Worm (Caenorhabditis elegans): ENCODE measurements around the gene F56D6.12.

- no peak for TF ChIP-seq ets-7 (tag; optimal IDR thresholded peaks at IDR 0.05)
- no peak for TF ChIP-seq flt-1 (GFP tag; IDR thresholded peaks at IDR 0.05)
- no peak for TF ChIP-seq ama-1 (optimal IDR thresholded peaks at IDR 0.05)
- no peak for TF ChIP-seq scrt-1 (GFP tag; IDR thresholded peaks at IDR 0.05)
- no peak for TF ChIP-seq hmg-4 (GFP tag; optimal IDR thresholded peaks at IDR 0.05)
- no peak for TF ChIP-seq pes-1 (GFP tag; IDR thresholded peaks at IDR 0.05)
- TF ChIP-seq tbx-11 (GFP tag; IDR thresholded peaks at IDR 0.05): no peak
- TF ChIP-seq hnd-1 (tag; optimal IDR thresholded peaks at IDR 0.05): no peak
These were observed 32.7 kb upstream of the F56D6.12 start for ce11 chrIV:3875260-3875659.
